Fruit fly (Drosophila melanogaster): ENCODE measurements around the gene CG15147.

Gene CG15147

DNA sequence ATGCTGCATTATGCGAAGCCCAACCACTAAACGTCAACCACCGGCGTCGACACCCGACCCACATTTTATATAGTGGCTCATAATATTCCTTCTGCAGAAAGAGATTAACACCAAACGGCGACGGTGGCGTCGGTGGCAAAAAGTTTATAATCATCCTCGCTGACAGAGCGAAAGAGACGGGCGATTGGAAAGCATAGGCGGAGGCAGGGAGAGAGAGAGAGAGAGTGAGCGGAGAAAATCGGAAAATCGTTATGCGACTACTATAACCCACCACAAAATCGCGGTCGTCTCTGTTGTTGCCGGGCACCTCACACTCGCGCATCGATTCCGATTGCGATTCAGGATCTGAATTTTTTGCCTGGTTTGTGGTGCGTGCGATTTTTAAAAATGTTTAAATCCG lies 37.1 kb downstream of the CG15147 start, which contains the start of gene Oli (continued):
- TF ChIP-seq kni (GFP tag; optimal IDR thresholded peaks at IDR 0.05): peak; percentile 35
- TF ChIP-seq gsb-n (tag; optimal IDR thresholded peaks at IDR 0.05): peak; percentile 85
- peak; percentile 65 for TF ChIP-seq abd-A (tag; optimal IDR thresholded peaks at IDR 0.05)
- TF ChIP-seq onecut (GFP tag; IDR thresholded peaks at IDR 0.05): peak; percentile 63

DNA sequence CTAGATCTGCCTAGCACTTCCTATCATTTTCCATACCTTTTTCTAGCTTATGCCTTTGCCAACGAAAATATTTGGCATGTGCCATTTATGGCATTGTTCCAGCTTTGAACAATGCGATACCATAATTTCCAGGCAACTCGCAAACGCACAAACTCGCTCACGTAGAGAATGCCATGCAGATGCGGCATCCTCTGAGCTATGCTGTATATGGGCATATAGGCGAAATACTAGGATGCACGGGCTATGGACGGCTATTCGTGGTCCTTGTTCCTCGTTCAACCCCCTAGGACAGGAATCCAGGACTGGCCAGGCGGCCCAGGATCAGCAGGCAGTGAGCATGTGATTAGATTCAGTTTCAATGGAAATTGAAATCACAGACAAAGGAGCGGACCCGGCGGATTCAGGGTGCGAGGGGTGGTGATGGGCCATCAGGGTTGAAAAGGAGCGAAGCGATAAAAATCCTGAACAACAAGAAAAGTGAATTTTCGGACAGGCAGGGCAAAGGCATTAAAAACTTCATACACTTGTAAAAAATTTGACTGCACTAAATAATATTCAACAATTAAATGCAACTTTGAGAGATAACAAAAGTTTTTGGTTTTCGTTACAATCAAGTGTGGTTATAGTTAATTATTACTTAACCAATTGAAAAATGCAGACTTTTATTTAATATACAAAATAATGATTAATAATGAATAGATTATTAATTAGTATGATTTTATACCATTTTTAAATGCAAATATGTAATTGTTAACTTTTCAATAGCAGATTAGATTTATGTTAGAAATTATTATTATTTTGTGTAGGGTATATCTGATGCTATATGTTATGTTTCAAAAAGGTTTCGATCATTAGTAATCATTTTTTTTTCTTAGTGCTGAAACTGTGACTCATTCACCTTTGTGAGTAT lies 37.8 kb downstream of the CG15147 start:
- TF ChIP-seq Nf-YB (GFP tag; optimal IDR thresholded peaks at IDR 0.05): peak; percentile 46
- TF ChIP-seq CG4820 (GFP tag; optimal IDR thresholded peaks at IDR 0.05): peak; percentile 32
- TF ChIP-seq Mrtf (GFP tag; IDR thresholded peaks at IDR 0.05): 0 out of 3 replicates have a peak, but pooled peaks have one; percentile 25
- TF ChIP-seq Hr78 (GFP tag; optimal IDR thresholded peaks at IDR 0.05): peak in 1 of 2 experiments; percentile 26
- peak; percentile 18 for TF ChIP-seq CG1233 (GFP tag; optimal IDR thresholded peaks at IDR 0.05)
- peak; percentile 34 for TF ChIP-seq CG16815 (GFP tag; optimal IDR thresholded peaks at IDR 0.05)
- TF ChIP-seq D19A (tag; optimal IDR thresholded peaks at IDR 0.05): peak; percentile 78
- no peak for TF ChIP-seq BtbVII (GFP tag; optimal IDR thresholded peaks at IDR 0.05)
- TF ChIP-seq CG6272 (GFP tag; IDR thresholded peaks at IDR 0.05): 0 out of 2 replicates have a peak, but pooled peaks have one; percentile 20
- TF ChIP-seq Ssrp (tag; optimal IDR thresholded peaks at IDR 0.05): peak; percentile 72
- TF ChIP-seq abd-A (tag; optimal IDR thresholded peaks at IDR 0.05): peak; percentile 50
- TF ChIP-seq CG17612 (GFP tag; IDR thresholded peaks at IDR 0.05): no peak
- 0 out of 2 replicates have a peak, but pooled peaks have one; percentile 24 for TF ChIP-seq ttk (GFP tag; IDR thresholded peaks at IDR 0.05)
- peak; percentile 86 for TF ChIP-seq CG7556 (GFP tag; optimal IDR thresholded peaks at IDR 0.05)
- TF ChIP-seq Hr3 (GFP tag; optimal IDR thresholded peaks at IDR 0.05): peak; percentile 38
- TF ChIP-seq CG6765 (GFP tag; optimal IDR thresholded peaks at IDR 0.05): no peak
- TF ChIP-seq seq (GFP tag; IDR thresholded peaks at IDR 0.05): peak; percentile 54; the same call in 1 of the 2 replicates
- no peak for TF ChIP-seq hbn (GFP tag; IDR thresholded peaks at IDR 0.05; ENCODE audit: partially characterized antibody)
- 0 out of 2 replicates have a peak, but pooled peaks have one; percentile 6 for TF ChIP-seq chm (GFP tag; IDR thresholded peaks at IDR 0.05)
- TF ChIP-seq zen (tag; optimal IDR thresholded peaks at IDR 0.05): peak; percentile 23
- peak; percentile 54 for TF ChIP-seq CG30403 (GFP tag; optimal IDR thresholded peaks at IDR 0.05)
- no peak for TF ChIP-seq MTF-1 (GFP tag; optimal IDR thresholded peaks at IDR 0.05; ENCODE audit: borderline replicate concordance)
- TF ChIP-seq tll (GFP tag; optimal IDR thresholded peaks at IDR 0.05): no peak
- TF ChIP-seq Eip74EF (GFP tag; optimal IDR thresholded peaks at IDR 0.05): peak in 1 of 2 experiments; percentile 58
- TF ChIP-seq lola (GFP tag; optimal IDR thresholded peaks at IDR 0.05): peak in 1 of 3 experiments; percentile 84
- TF ChIP-seq Hey (tag; optimal IDR thresholded peaks at IDR 0.05): peak; percentile 36
- peak; percentile 66 for TF ChIP-seq Sox102F (GFP tag; optimal IDR thresholded peaks at IDR 0.05)
- TF ChIP-seq CG10979 (tag; optimal IDR thresholded peaks at IDR 0.05): peak; percentile 79
- TF ChIP-seq Xrp1 (GFP tag; IDR thresholded peaks at IDR 0.05): 0 out of 2 replicates have a peak, but pooled peaks have one; percentile 31
- peak; percentile 12 for TF ChIP-seq Nf-YC (tag; optimal IDR thresholded peaks at IDR 0.05)
- TF ChIP-seq CG10431 (GFP tag; optimal IDR thresholded peaks at IDR 0.05): no peak
- peak; percentile 33 for TF ChIP-seq CG12104 (GFP tag; optimal IDR thresholded peaks at IDR 0.05)
- peak; percentile 80 for TF ChIP-seq CoRest (tag; optimal IDR thresholded peaks at IDR 0.05)
- TF ChIP-seq CG31441 (GFP tag; IDR thresholded peaks at IDR 0.05): peak; percentile 81
- 0 out of 3 replicates have a peak, but pooled peaks have one; percentile 45 for TF ChIP-seq Dbx (GFP tag; IDR thresholded peaks at IDR 0.05)
- peak; percentile 79 for TF ChIP-seq CG2712 (tag; optimal IDR thresholded peaks at IDR 0.05)
- no peak for TF ChIP-seq CG8944 (GFP tag; optimal IDR thresholded peaks at IDR 0.05)
- peak; percentile 41; the same call in 1 of the 2 replicates for TF ChIP-seq Ptx1 (GFP tag; IDR thresholded peaks at IDR 0.05)
- peak; percentile 64 for TF ChIP-seq CG9437 (GFP tag; optimal IDR thresholded peaks at IDR 0.05)
- peak; percentile 88 for TF ChIP-seq CG18262 (tag; optimal IDR thresholded peaks at IDR 0.05)
- TF ChIP-seq CG3995 (GFP tag; optimal IDR thresholded peaks at IDR 0.05): no peak
